Fruit fly (Drosophila melanogaster): ENCODE results near the gene Sfp87B.

- TF ChIP-seq CG10669 (GFP tag; optimal IDR thresholded peaks at IDR 0.05) (no peak), Ets96B (tag; optimal IDR thresholded peaks at IDR 0.05) (no peak), Met (GFP tag; optimal IDR thresholded peaks at IDR 0.05) (no peak), net (GFP tag; optimal IDR thresholded peaks at IDR 0.05) (no peak), CG1621 (tag; optimal IDR thresholded peaks at IDR 0.05) (no peak), CG11294 (GFP tag; IDR thresholded peaks at IDR 0.05) (no peak), vri (GFP tag; optimal IDR thresholded peaks at IDR 0.05) (no peak), Hr39 (GFP tag; optimal IDR thresholded peaks at IDR 0.05) (no peak), Lpt (GFP tag; optimal IDR thresholded peaks at IDR 0.05) (no peak)
Measured at dm6 chr3R:12272826-12273225, at the start of gene Sfp87B.
